Fruit fly (Drosophila melanogaster) whole organism: ENCODE measurements around the gene robl37BC.

ENCODE experiments used
- CG8478 ChIP-seq: fragments of >200 bp; optimal IDR thresholded peaks from 2 replicates; lab custom pipeline; 2018; ENCODE audit warnings: inconsistent platforms
- Dll ChIP-seq: fragments of >200 bp; optimal IDR thresholded peaks from 2 replicates; lab custom pipeline; 2017
- EcR ChIP-seq, 2 experiments: fragments of >200 bp; optimal IDR thresholded peaks; 2 replicates each; lab custom pipeline; 2017; ENCODE audit warnings: missing biosample characterization in 2 of 2, missing genetic modification characterization in 2 of 2, missing genetic modification reagents in 2 of 2
- pan ChIP-seq: fragments of >200 bp; optimal IDR thresholded peaks from 2 replicates; lab custom pipeline; 2017
- psq ChIP-seq: fragments of >200 bp; optimal IDR thresholded peaks from 2 replicates; lab custom pipeline; 2017
- usp ChIP-seq: fragments of >200 bp; optimal IDR thresholded peaks from 2 replicates; lab custom pipeline; 2017; ENCODE audit warnings: missing biosample characterization, missing genetic modification characterization, mixed read lengths

dm6 chr2L:19034213-19034929 lies 23.7 kb downstream of the robl37BC start, which contains the start of the genes mib2 and CG31800:
- TF ChIP-seq usp (GFP tag; lab: Kevin White, UChicago) (no peak), Dll (no peak), pan (lab: Kevin White, UChicago) (no peak), CG8478 (no peak), psq (lab: Kevin White, UChicago) (no peak), EcR (GFP tag; optimal IDR thresholded peaks at IDR 0.05; lab: Kevin White, UChicago) (no peak)
